Fruit fly (Drosophila melanogaster) whole organism, embryonic: ENCODE data around the gene Glyat.

Source experiments
- CG10431 ChIP-seq: fragments of 200-800 bp; sonication (Bioruptor generic); optimal IDR thresholded peaks from 3 replicates; lab custom pipeline; 2018; ENCODE audit warnings: missing biosample characterization, mild to moderate bottlenecking, missing genetic modification characterization
- CG10462 ChIP-seq: fragments of 200-800 bp; sonication (Bioruptor generic); optimal IDR thresholded peaks from 2 replicates; lab custom pipeline; 2016; ENCODE audit warnings: missing biosample characterization, missing genetic modification characterization
- CG11085 ChIP-seq: fragments of 200-800 bp; sonication (Bioruptor generic); IDR thresholded peaks from 2 replicates; pipeline ENCODE4 v1.3.6; 2022; ENCODE audit warnings: missing biosample characterization, missing genetic modification characterization
- CG11695 ChIP-seq: fragments of 200-800 bp; sonication (Bioruptor generic); IDR thresholded peaks from 3 replicates; pipeline ENCODE4 v1.3.6; 2022; ENCODE audit warnings: missing biosample characterization, missing genetic modification characterization
- CG14441 ChIP-seq: fragments of 200-800 bp; sonication (Bioruptor generic); IDR thresholded peaks from 2 replicates; pipeline ENCODE4 v1.3.6; 2022; ENCODE audit warnings: missing biosample characterization, missing genetic modification characterization
- CG15269 ChIP-seq: fragments of 200-800 bp; sonication (Bioruptor generic); optimal IDR thresholded peaks from 2 replicates; lab custom pipeline; 2018; ENCODE audit warnings: missing biosample characterization, mild to moderate bottlenecking, missing genetic modification characterization, moderate library complexity
- CG1647 ChIP-seq: fragments of 200-800 bp; sonication (Bioruptor generic); optimal IDR thresholded peaks from 3 replicates; lab custom pipeline; 2016; ENCODE audit warnings: missing biosample characterization, missing genetic modification characterization
- CG17328 ChIP-seq: fragments of 200-800 bp; sonication (Bioruptor generic); IDR thresholded peaks from 2 replicates; pipeline ENCODE4 v1.3.6; 2022; ENCODE audit warnings: missing biosample characterization, missing genetic modification characterization
- CG17361 ChIP-seq: fragments of 200-800 bp; sonication (Bioruptor generic); IDR thresholded peaks from 3 replicates; pipeline ENCODE4 v1.3.6; 2022; ENCODE audit warnings: missing biosample characterization, missing genetic modification characterization
- CG18011 ChIP-seq: fragments of 200-800 bp; sonication (Bioruptor generic); optimal IDR thresholded peaks from 2 replicates; lab custom pipeline; 2017; ENCODE audit warnings: missing biosample characterization, missing genetic modification characterization, mild to moderate bottlenecking, moderate library complexity, missing genotype
- CG1832 ChIP-seq: fragments of 200-800 bp; sonication (Bioruptor generic); optimal IDR thresholded peaks from 2 replicates; lab custom pipeline; 2017; ENCODE audit warnings: missing biosample characterization, mild to moderate bottlenecking, missing genetic modification characterization, inconsistent platforms
- CG2120 ChIP-seq: fragments of 200-800 bp; sonication (Bioruptor generic); optimal IDR thresholded peaks from 3 replicates; lab custom pipeline; 2016; ENCODE audit warnings: missing biosample characterization, missing genetic modification characterization
- CG2875 ChIP-seq: fragments of 200-800 bp; sonication (Bioruptor generic); optimal IDR thresholded peaks from 2 replicates; lab custom pipeline; 2017; ENCODE audit warnings: missing biosample characterization, mild to moderate bottlenecking, missing genetic modification characterization, missing genetic modification reagents
- CG4854 ChIP-seq: fragments of 200-800 bp; sonication (Bioruptor generic); optimal IDR thresholded peaks from 2 replicates; lab custom pipeline; 2016; ENCODE audit warnings: missing biosample characterization, missing genetic modification characterization, inconsistent platforms
- CG7987 ChIP-seq: fragments of 200-800 bp; sonication (Bioruptor generic); optimal IDR thresholded peaks from 2 replicates; lab custom pipeline; 2018; ENCODE audit warnings: missing biosample characterization, mild to moderate bottlenecking, missing genetic modification characterization, moderate library complexity
- CG9932 ChIP-seq: fragments of 200-800 bp; sonication (Bioruptor generic); IDR thresholded peaks from 2 replicates; pipeline ENCODE4 v1.3.6; 2022; ENCODE audit warnings: missing biosample characterization, missing genetic modification characterization
- CTCF ChIP-seq: fragments of 200-800 bp; sonication (Bioruptor generic); optimal IDR thresholded peaks from 2 replicates; lab custom pipeline; 2017; ENCODE audit warnings: missing biosample characterization, mild to moderate bottlenecking, missing genetic modification characterization, moderate library complexity
- Dip2 ChIP-seq: fragments of 200-800 bp; sonication (Bioruptor generic); IDR thresholded peaks from 2 replicates; pipeline ENCODE4 v1.3.6; 2022; ENCODE audit warnings: missing biosample characterization, missing genetic modification characterization
- Fer1 ChIP-seq: fragments of 200-800 bp; sonication (Bioruptor generic); optimal IDR thresholded peaks from 2 replicates; lab custom pipeline; 2017; ENCODE audit warnings: missing biosample characterization, mild to moderate bottlenecking, missing genetic modification characterization
- HLH4C ChIP-seq: fragments of 200-800 bp; sonication (Bioruptor generic); IDR thresholded peaks from 3 replicates; pipeline ENCODE4 v1.3.6; 2022; ENCODE audit warnings: missing biosample characterization, missing genetic modification characterization; ENCODE audit not compliant: partially characterized antibody
- Jarid2 ChIP-seq: fragments of 200-800 bp; sonication (Bioruptor generic); optimal IDR thresholded peaks from 3 replicates; lab custom pipeline; 2017; ENCODE audit warnings: mild to moderate bottlenecking, missing biosample characterization, missing genetic modification reagents, missing genetic modification characterization
- Lpt ChIP-seq: fragments of >200 bp; optimal IDR thresholded peaks from 2 replicates; lab custom pipeline; 2018; ENCODE audit warnings: missing biosample characterization, missing genetic modification characterization
- NFAT ChIP-seq: fragments of 200-800 bp; sonication (Bioruptor generic); IDR thresholded peaks from 2 replicates; pipeline ENCODE4 v1.3.6; 2022; ENCODE audit warnings: missing biosample characterization, missing genetic modification characterization
- NK7.1 ChIP-seq: fragments of 200-800 bp; sonication (Bioruptor generic); optimal IDR thresholded peaks from 3 replicates; lab custom pipeline; 2016; ENCODE audit warnings: missing biosample characterization, missing genetic modification characterization
- Optix ChIP-seq: fragments of 200-800 bp; sonication (Bioruptor generic); IDR thresholded peaks from 3 replicates; pipeline ENCODE4 v1.3.6; 2022; ENCODE audit warnings: missing biosample characterization, missing genetic modification characterization
- Sry-δ ChIP-seq: fragments of 200-800 bp; sonication (Bioruptor generic); optimal IDR thresholded peaks from 2 replicates; lab custom pipeline; 2016; ENCODE audit warnings: missing biosample characterization, missing genetic modification characterization
- Tbp ChIP-seq: fragments of >200 bp; optimal IDR thresholded peaks from 2 replicates; lab custom pipeline; 2018; ENCODE audit warnings: missing biosample characterization, missing genetic modification characterization
- abd-A ChIP-seq: fragments of 200-800 bp; sonication (Bioruptor generic); optimal IDR thresholded peaks from 3 replicates; lab custom pipeline; 2019; ENCODE audit warnings: missing biosample characterization, mild to moderate bottlenecking, missing genetic modification characterization, moderate library complexity
- br ChIP-seq: fragments of >200 bp; optimal IDR thresholded peaks from 2 replicates; lab custom pipeline; 2017
- caup ChIP-seq: fragments of 200-800 bp; sonication (Bioruptor generic); optimal IDR thresholded peaks from 3 replicates; lab custom pipeline; 2017; ENCODE audit warnings: missing biosample characterization, mild to moderate bottlenecking, missing genetic modification characterization, moderate library complexity; ENCODE audit not compliant: severe bottlenecking
- chn ChIP-seq: fragments of 200-800 bp; sonication (Bioruptor generic); optimal IDR thresholded peaks from 2 replicates; lab custom pipeline; 2016; ENCODE audit warnings: missing biosample characterization, missing genetic modification characterization
- crc ChIP-seq: fragments of 200-800 bp; sonication (Bioruptor generic); optimal IDR thresholded peaks from 2 replicates; lab custom pipeline; 2016; ENCODE audit warnings: missing biosample characterization, missing genetic modification characterization
- croc ChIP-seq: fragments of 200-800 bp; sonication (Bioruptor generic); conservative IDR thresholded peaks from 3 replicates; pipeline ENCODE4 v1.3.6; 2022; ENCODE audit warnings: missing biosample characterization, missing genetic modification characterization
- danr ChIP-seq: fragments of 200-800 bp; sonication (Bioruptor generic); IDR thresholded peaks from 2 replicates; pipeline ENCODE4 v1.3.6; 2022; ENCODE audit warnings: missing biosample characterization, missing genetic modification characterization
- dati ChIP-seq: fragments of 200-800 bp; sonication (Bioruptor generic); IDR thresholded peaks from 2 replicates; pipeline ENCODE4 v1.3.6; 2022; ENCODE audit warnings: missing biosample characterization, missing genetic modification characterization
- dysf ChIP-seq: fragments of 200-800 bp; sonication (Bioruptor generic); IDR thresholded peaks from 3 replicates; pipeline ENCODE4 v1.3.6; 2022; ENCODE audit warnings: missing biosample characterization, missing genetic modification characterization
- insv ChIP-seq, 2 experiments: fragments of 200-800 bp; sonication (Bioruptor generic); optimal IDR thresholded peaks; 3 replicates each; lab custom pipeline; 2016 to 2018; ENCODE audit warnings: missing biosample characterization in 2 of 2, missing genetic modification characterization in 2 of 2
- jing ChIP-seq: fragments of 200-800 bp; sonication (Bioruptor generic); optimal IDR thresholded peaks from 2 replicates; lab custom pipeline; 2018; ENCODE audit warnings: missing biosample characterization, mild to moderate bottlenecking, missing genetic modification characterization
- kah ChIP-seq: fragments of 200-800 bp; sonication (Bioruptor generic); optimal IDR thresholded peaks from 2 replicates; lab custom pipeline; 2018; ENCODE audit warnings: missing biosample characterization, mild to moderate bottlenecking, missing genetic modification characterization
- kni ChIP-seq: fragments of 200-800 bp; sonication (Bioruptor generic); optimal IDR thresholded peaks from 3 replicates; lab custom pipeline; 2017; ENCODE audit warnings: mild to moderate bottlenecking, missing biosample characterization, missing genetic modification reagents, missing genetic modification characterization
- lbe ChIP-seq: fragments of 200-800 bp; sonication (Bioruptor generic); optimal IDR thresholded peaks from 2 replicates; lab custom pipeline; 2016; ENCODE audit warnings: missing biosample characterization, mild to moderate bottlenecking, missing genetic modification characterization
- mirr ChIP-seq: fragments of 200-800 bp; sonication (Bioruptor generic); optimal IDR thresholded peaks from 3 replicates; lab custom pipeline; 2018; ENCODE audit warnings: missing biosample characterization, mild to moderate bottlenecking, missing genetic modification characterization
- psq ChIP-seq: fragments of 200-800 bp; sonication (Bioruptor generic); optimal IDR thresholded peaks from 2 replicates; lab custom pipeline; 2017; ENCODE audit warnings: missing biosample characterization, missing genetic modification characterization
- pum ChIP-seq: fragments of 200-800 bp; sonication (Bioruptor generic); optimal IDR thresholded peaks from 2 replicates; lab custom pipeline; 2016; ENCODE audit warnings: missing biosample characterization, missing genetic modification characterization
- seq ChIP-seq: fragments of 200-800 bp; sonication (Bioruptor generic); IDR thresholded peaks from 2 replicates; pipeline ENCODE4 v1.3.6; 2022; ENCODE audit warnings: missing biosample characterization, missing genetic modification characterization
- sima ChIP-seq: fragments of 200-800 bp; sonication (Bioruptor generic); optimal IDR thresholded peaks from 2 replicates; lab custom pipeline; 2016; ENCODE audit warnings: missing biosample characterization, missing genetic modification characterization
- slbo ChIP-seq: fragments of 200-800 bp; sonication (Bioruptor generic); IDR thresholded peaks from 2 replicates; pipeline ENCODE4 v1.3.6; 2022; ENCODE audit warnings: missing biosample characterization, missing genetic modification characterization
- trem ChIP-seq: fragments of 200-800 bp; optimal IDR thresholded peaks from 3 replicates; lab custom pipeline; 2019; ENCODE audit warnings: missing biosample characterization, mild to moderate bottlenecking, missing genetic modification characterization, moderate library complexity
- tup ChIP-seq: fragments of 200-800 bp; sonication (Bioruptor generic); optimal IDR thresholded peaks from 2 replicates; lab custom pipeline; 2016; ENCODE audit warnings: missing biosample characterization, mild to moderate bottlenecking, missing genetic modification characterization, moderate library complexity
- zfh2 ChIP-seq: fragments of 200-800 bp; sonication (Bioruptor generic); optimal IDR thresholded peaks from 2 replicates; lab custom pipeline; 2016; ENCODE audit warnings: missing biosample characterization, missing genetic modification characterization

Gene Glyat

DNA sequence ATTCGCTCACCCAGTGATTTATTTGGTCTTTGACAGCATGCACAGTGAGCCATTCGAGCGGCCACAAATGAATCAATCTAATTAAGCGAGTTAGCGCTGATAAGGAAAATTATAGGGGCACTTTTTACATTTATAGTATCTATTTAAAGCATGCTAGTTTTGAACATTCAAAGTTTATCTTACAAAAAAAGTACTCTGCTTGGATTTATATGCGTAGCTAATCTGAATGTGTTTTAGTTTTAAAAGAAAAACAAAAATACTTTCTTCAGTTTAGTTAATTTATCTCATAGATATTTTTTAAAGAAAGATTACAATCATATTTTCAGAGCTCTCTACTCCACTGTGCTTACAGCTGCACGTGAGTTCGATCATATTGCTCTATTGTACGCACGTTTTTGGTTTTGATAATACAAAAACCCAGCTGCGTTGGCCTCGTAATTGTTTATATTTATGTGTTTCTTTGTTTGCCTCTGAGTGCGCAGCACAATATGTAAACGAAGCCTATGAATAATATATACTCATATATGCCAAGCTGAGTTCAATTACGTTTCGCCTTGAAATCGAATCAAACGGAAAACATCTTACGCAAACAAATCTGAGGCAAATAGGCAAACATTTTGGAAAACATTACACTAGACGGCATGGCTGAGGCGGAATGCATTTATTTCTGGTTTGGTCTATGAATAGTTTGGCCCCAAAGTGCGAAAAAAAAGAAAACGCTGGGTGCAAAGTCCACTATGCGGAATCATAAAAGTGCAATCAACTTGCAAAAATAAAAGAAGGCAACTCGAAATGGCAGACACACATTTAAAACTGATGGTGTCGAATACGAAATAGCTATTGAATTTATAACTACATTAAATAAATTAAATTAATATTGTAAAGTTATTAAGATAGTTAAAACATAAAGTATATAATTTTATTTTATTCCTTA, 8.5 kb downstream of the Glyat start (continued):
- TF ChIP-seq dysf (GFP tag; lab: Robert Waterston, UW) (peak; percentile 93), caup (GFP tag; lab: Kevin White, UChicago) (peak; percentile 83), CG17361 (GFP tag; lab: Robert Waterston, UW) (peak; percentile 95), psq (GFP tag; lab: Kevin White, UChicago) (peak; percentile 52), CG10431 (no peak), insv (GFP tag; optimal IDR thresholded peaks at IDR 0.05; lab: Kevin White, UChicago) (peak in 1 of 2 experiments; percentile 45), CG2875 (GFP tag; lab: Kevin White, UChicago) (peak; percentile 78), br (no peak), chn (peak; percentile 80), croc (peak; percentile 73), sima (peak; percentile 58), kah (GFP tag; lab: Kevin White, UChicago) (peak; percentile 76), CG9932 (GFP tag; lab: Robert Waterston, UW) (peak; percentile 68), CG1832 (GFP tag; lab: Kevin White, UChicago) (no peak), CG1647 (GFP tag; lab: Kevin White, UChicago) (peak; percentile 50), lbe (GFP tag; lab: Kevin White, UChicago) (peak; percentile 31), tup (GFP tag; lab: Kevin White, UChicago) (peak; percentile 10), seq (GFP tag; lab: Robert Waterston, UW) (peak; percentile 89), danr (GFP tag; lab: Robert Waterston, UW) (peak; percentile 82), dati (peak; percentile 45; the same call in 1 of the 2 replicates), Optix (GFP tag; lab: Robert Waterston, UW) (peak; percentile 60; the same call in 1 of the 3 replicates), slbo (GFP tag; lab: Robert Waterston, UW) (peak; percentile 81), Jarid2 (GFP tag; lab: Kevin White, UChicago) (peak; percentile 71), Tbp (GFP tag; lab: Kevin White, UChicago) (no peak), CG18011 (peak; percentile 60), CG14441 (GFP tag; lab: Robert Waterston, UW) (peak; percentile 79), CTCF (GFP tag; lab: Kevin White, UChicago) (peak; percentile 48), Lpt (GFP tag; lab: Kevin White, UChicago) (no peak), CG11695 (GFP tag; lab: Robert Waterston, UW) (peak; percentile 93), jing (GFP tag; lab: Kevin White, UChicago) (peak; percentile 73), CG11085 (peak; percentile 52), CG4854 (GFP tag; lab: Kevin White, UChicago) (peak; percentile 72), CG15269 (peak; percentile 91), zfh2 (GFP tag; lab: Kevin White, UChicago) (peak; percentile 71), CG17328 (GFP tag; lab: Robert Waterston, UW) (peak; percentile 71), trem (peak; percentile 70), kni (peak; percentile 41), abd-A (tag; lab: Kevin White, UChicago) (peak; percentile 64), Sry-δ (peak; percentile 44), pum (GFP tag; lab: Kevin White, UChicago) (peak; percentile 71), Fer1 (GFP tag; lab: Kevin White, UChicago) (peak; percentile 89), CG7987 (GFP tag; lab: Kevin White, UChicago) (peak; percentile 17), crc (GFP tag; lab: Kevin White, UChicago) (peak; percentile 69), HLH4C (GFP tag; lab: Robert Waterston, UW) (no peak), NFAT (peak; percentile 60; the same call in 1 of the 2 replicates), Dip2 (GFP tag; lab: Robert Waterston, UW) (peak; percentile 27; the same call in 1 of the 2 replicates), mirr (GFP tag; lab: Kevin White, UChicago) (peak; percentile 71), CG10462 (peak; percentile 82), CG2120 (GFP tag; lab: Kevin White, UChicago) (peak; percentile 89), NK7.1 (peak; percentile 65)
